Fruit fly (Drosophila melanogaster) whole organism, adult: ENCODE measurements around the gene EloA.

ENCODE experiments used
- CG11617 ChIP-seq: fragments of 200-800 bp; sonication (Bioruptor generic); optimal IDR thresholded peaks from 2 replicates; lab custom pipeline; 2017; ENCODE audit warnings: mild to moderate bottlenecking, missing biosample characterization, missing genetic modification reagents, missing genetic modification characterization
- CG12768 ChIP-seq: fragments of 200-800 bp; sonication (Bioruptor generic); optimal IDR thresholded peaks from 2 replicates; lab custom pipeline; 2017; ENCODE audit warnings: missing biosample characterization, missing genetic modification characterization, mild to moderate bottlenecking, moderate library complexity, missing genetic modification reagents
- CG14711 ChIP-seq: fragments of 200-800 bp; sonication (Bioruptor generic); optimal IDR thresholded peaks from 2 replicates; lab custom pipeline; 2018; ENCODE audit warnings: missing biosample characterization, mild to moderate bottlenecking, missing genetic modification characterization, moderate library complexity
- CG1620 ChIP-seq: fragments of 200-800 bp; sonication (Bioruptor generic); optimal IDR thresholded peaks from 2 replicates; lab custom pipeline; 2016; ENCODE audit warnings: missing biosample characterization, missing genetic modification characterization
- CG33017 ChIP-seq: fragments of 200-800 bp; sonication (Bioruptor generic); optimal IDR thresholded peaks from 2 replicates; lab custom pipeline; 2018; ENCODE audit warnings: missing biosample characterization, mild to moderate bottlenecking, missing genetic modification characterization, moderate library complexity
- CG5204 ChIP-seq: fragments of 200-800 bp; sonication (Bioruptor generic); optimal IDR thresholded peaks from 2 replicates; lab custom pipeline; 2016; ENCODE audit warnings: missing biosample characterization, missing genetic modification characterization
- CG7045 ChIP-seq: fragments of 200-800 bp; sonication (Bioruptor generic); optimal IDR thresholded peaks from 2 replicates; lab custom pipeline; 2017; ENCODE audit warnings: missing biosample characterization, mild to moderate bottlenecking, missing genetic modification characterization
- CG7101 ChIP-seq: fragments of 200-800 bp; sonication (Bioruptor generic); optimal IDR thresholded peaks from 2 replicates; lab custom pipeline; 2018; ENCODE audit warnings: missing biosample characterization, mild to moderate bottlenecking, missing genetic modification characterization, moderate library complexity
- Clk ChIP-seq: fragments of 200-800 bp; sonication (Bioruptor generic); optimal IDR thresholded peaks from 2 replicates; lab custom pipeline; 2017; ENCODE audit warnings: missing biosample characterization, missing genetic modification characterization
- Crg-1 ChIP-seq: fragments of 200-800 bp; sonication (Bioruptor generic); optimal IDR thresholded peaks from 2 replicates; lab custom pipeline; 2016; ENCODE audit warnings: missing biosample characterization, missing genetic modification characterization
- Hr96 ChIP-seq: fragments of 200-800 bp; sonication (Bioruptor generic); optimal IDR thresholded peaks from 2 replicates; lab custom pipeline; 2016; ENCODE audit warnings: missing biosample characterization, missing genetic modification characterization
- Mnt ChIP-seq: fragments of 200-800 bp; sonication (Bioruptor generic); optimal IDR thresholded peaks from 2 replicates; lab custom pipeline; 2016; ENCODE audit warnings: missing biosample characterization, mild to moderate bottlenecking, missing genetic modification characterization
- bab1 ChIP-seq: fragments of 200-800 bp; sonication (Bioruptor generic); optimal IDR thresholded peaks from 3 replicates; lab custom pipeline; 2019; ENCODE audit warnings: missing biosample characterization, mild to moderate bottlenecking, missing genetic modification characterization, moderate library complexity
- cic ChIP-seq: fragments of 200-800 bp; sonication (Bioruptor generic); optimal IDR thresholded peaks from 2 replicates; lab custom pipeline; 2017; ENCODE audit warnings: missing biosample characterization, mild to moderate bottlenecking, missing genetic modification characterization, moderate library complexity
- cnc ChIP-seq, 2 experiments: fragments of >200 bp; optimal IDR thresholded peaks; 2 replicates each; lab custom pipeline; 2017
- kay ChIP-seq: fragments of 200-800 bp; sonication (Bioruptor generic); peaks from one replicate; lab custom pipeline; 2016; ENCODE audit warnings: missing biosample characterization, missing genetic modification characterization, borderline replicate concordance
- ovo ChIP-seq: fragments of 200-800 bp; sonication (Bioruptor generic); optimal IDR thresholded peaks from 2 replicates; lab custom pipeline; 2016; ENCODE audit warnings: missing biosample characterization, missing genetic modification characterization
- pad ChIP-seq: fragments of 200-800 bp; sonication (Bioruptor generic); optimal IDR thresholded peaks from 3 replicates; lab custom pipeline; 2017; ENCODE audit warnings: missing biosample characterization, missing genetic modification characterization, mild to moderate bottlenecking, moderate library complexity, missing genetic modification reagents
- tj ChIP-seq: fragments of 200-800 bp; sonication (Bioruptor generic); optimal IDR thresholded peaks from 3 replicates; lab custom pipeline; 2017; ENCODE audit warnings: missing biosample characterization, mild to moderate bottlenecking, missing genetic modification characterization, moderate library complexity
- toe ChIP-seq: fragments of 200-800 bp; sonication (Bioruptor generic); optimal IDR thresholded peaks from 2 replicates; lab custom pipeline; 2016; ENCODE audit warnings: missing biosample characterization, missing genetic modification characterization

EloA gene

dm6 chr3R:23287951-23288350 lies 36.6 kb downstream of the EloA start, which contains the start of gene wam:
Gene wam, minus strand, starts transcription at chr3R:23288051.
- TF ChIP-seq tj: no peak
- no peak for TF ChIP-seq Clk (GFP tag; lab: Kevin White, UChicago)
- no peak for TF ChIP-seq CG33017
- no peak for TF ChIP-seq cic
- TF ChIP-seq Crg-1 (GFP tag; lab: Kevin White, UChicago): no peak
- TF ChIP-seq Hr96: no peak
- no peak for TF ChIP-seq CG1620 (GFP tag; lab: Kevin White, UChicago)
- no peak for TF ChIP-seq Mnt (GFP tag; lab: Kevin White, UChicago)
- TF ChIP-seq CG14711 (tag; lab: Kevin White, UChicago): no peak
- no peak for TF ChIP-seq CG12768 (GFP tag; lab: Kevin White, UChicago)
- TF ChIP-seq cnc (optimal IDR thresholded peaks at IDR 0.05; lab: Kevin White, UChicago): no peak
- TF ChIP-seq pad: no peak
- TF ChIP-seq ovo (GFP tag; lab: Kevin White, UChicago): no peak
- no peak for TF ChIP-seq kay (GFP tag; lab: Kevin White, UChicago)
- no peak for TF ChIP-seq toe
- no peak for TF ChIP-seq CG7045 (GFP tag; lab: Kevin White, UChicago)
- no peak for TF ChIP-seq CG5204 (GFP tag; lab: Kevin White, UChicago)
- TF ChIP-seq CG11617 (GFP tag; lab: Kevin White, UChicago): no peak
- no peak for TF ChIP-seq bab1 (GFP tag; lab: Kevin White, UChicago)

- TF ChIP-seq tj (no peak), CG7101 (tag; lab: Kevin White, UChicago) (no peak), CG5204 (GFP tag; lab: Kevin White, UChicago) (no peak), bab1 (GFP tag; lab: Kevin White, UChicago) (no peak), cic (no peak)
Observed at dm6 chr3R:23290089-23290488, 38.7 kb downstream of the EloA start, which contains the start of gene bb8. Gene bb8, minus strand, starts transcription at chr3R:23290189.

dm6 chr3R:23292267-23292666 lies 40.9 kb downstream of the EloA start:
- TF ChIP-seq Hr96 (no peak), tj (no peak), bab1 (GFP tag; lab: Kevin White, UChicago) (no peak), Crg-1 (GFP tag; lab: Kevin White, UChicago) (no peak), CG1620 (GFP tag; lab: Kevin White, UChicago) (no peak), Mnt (GFP tag; lab: Kevin White, UChicago) (no peak), CG7101 (tag; lab: Kevin White, UChicago) (no peak), kay (GFP tag; lab: Kevin White, UChicago) (no peak), Clk (GFP tag; lab: Kevin White, UChicago) (no peak), CG33017 (no peak), toe (no peak), CG14711 (tag; lab: Kevin White, UChicago) (no peak)

- TF ChIP-seq CG7101 (tag; lab: Kevin White, UChicago): no peak
- no peak for TF ChIP-seq Hr96
- TF ChIP-seq tj: peak; percentile 91
- no peak for TF ChIP-seq Crg-1 (GFP tag; lab: Kevin White, UChicago)
- no peak for TF ChIP-seq ovo (GFP tag; lab: Kevin White, UChicago)
- TF ChIP-seq CG14711 (tag; lab: Kevin White, UChicago): no peak
- TF ChIP-seq CG11617 (GFP tag; lab: Kevin White, UChicago): no peak
- TF ChIP-seq Clk (GFP tag; lab: Kevin White, UChicago): no peak
- TF ChIP-seq bab1 (GFP tag; lab: Kevin White, UChicago): no peak
- no peak for TF ChIP-seq pad
- peak; percentile 4 for TF ChIP-seq CG33017
- TF ChIP-seq CG12768 (GFP tag; lab: Kevin White, UChicago): no peak
- no peak for TF ChIP-seq kay (GFP tag; lab: Kevin White, UChicago)
- TF ChIP-seq Mnt (GFP tag; lab: Kevin White, UChicago): no peak
- no peak for TF ChIP-seq CG7045 (GFP tag; lab: Kevin White, UChicago)
- TF ChIP-seq toe: peak; percentile 4
- no peak for TF ChIP-seq cnc (optimal IDR thresholded peaks at IDR 0.05; lab: Kevin White, UChicago)
- TF ChIP-seq cic: peak; percentile 21
- TF ChIP-seq CG1620 (GFP tag; lab: Kevin White, UChicago): no peak
- no peak for TF ChIP-seq CG5204 (GFP tag; lab: Kevin White, UChicago)
Observed at dm6 chr3R:23293066-23293777, 41.9 kb downstream of the EloA start.

DNA sequence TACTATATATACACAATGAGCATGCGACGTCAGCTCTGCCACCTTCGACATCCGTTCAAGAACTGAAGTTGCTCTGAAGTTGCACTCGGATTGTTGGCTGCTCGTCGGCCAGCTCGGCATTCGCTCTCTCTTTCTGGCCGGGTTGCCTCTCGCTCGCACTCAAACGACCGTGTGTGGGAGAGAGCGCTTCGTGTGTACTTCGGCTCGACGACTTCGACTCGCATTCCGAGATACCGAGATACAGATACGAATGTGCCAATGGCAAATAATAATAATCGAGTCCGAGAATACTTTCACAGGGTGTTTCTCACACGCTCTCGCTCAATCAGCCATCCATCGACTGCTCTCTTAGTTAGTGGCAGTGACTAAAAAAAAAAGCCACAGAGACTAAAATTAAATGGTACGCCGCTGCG lies 44.0 kb downstream of the EloA start:
- peak; percentile 28 for TF ChIP-seq tj
- TF ChIP-seq toe: peak; percentile 6
- peak; percentile 15 for TF ChIP-seq CG7101 (tag; lab: Kevin White, UChicago)
- TF ChIP-seq Hr96: peak; percentile 37
- TF ChIP-seq cic: peak; percentile 56
- no peak for TF ChIP-seq bab1 (GFP tag; lab: Kevin White, UChicago)
- TF ChIP-seq CG33017: peak; percentile 8
- no peak for TF ChIP-seq Crg-1 (GFP tag; lab: Kevin White, UChicago)
- TF ChIP-seq Mnt (GFP tag; lab: Kevin White, UChicago): peak; percentile 24

- TF ChIP-seq tj: no peak
- no peak for TF ChIP-seq bab1 (GFP tag; lab: Kevin White, UChicago)
- TF ChIP-seq CG7101 (tag; lab: Kevin White, UChicago): no peak
- no peak for TF ChIP-seq CG14711 (tag; lab: Kevin White, UChicago)
- no peak for TF ChIP-seq cnc (optimal IDR thresholded peaks at IDR 0.05; lab: Kevin White, UChicago)
- TF ChIP-seq Hr96: no peak
- no peak for TF ChIP-seq Crg-1 (GFP tag; lab: Kevin White, UChicago)
- no peak for TF ChIP-seq CG7045 (GFP tag; lab: Kevin White, UChicago)
- TF ChIP-seq Mnt (GFP tag; lab: Kevin White, UChicago): no peak
- TF ChIP-seq pad: no peak
- no peak for TF ChIP-seq CG5204 (GFP tag; lab: Kevin White, UChicago)
- TF ChIP-seq CG33017: no peak
Observed at dm6 chr3R:23296146-23296545, 44.8 kb downstream of the EloA start.
